Fruit fly (Drosophila melanogaster) whole organism, embryonic: ENCODE results near the gene Cp7Fa.

Experiments used
- Atf3 ChIP-seq: fragments of 200-800 bp; sonication (Bioruptor generic); optimal IDR thresholded peaks from 3 replicates; lab custom pipeline; 2016; ENCODE audit warnings: missing biosample characterization, missing genetic modification characterization
- CG12219 ChIP-seq: fragments of 200-800 bp; sonication (Bioruptor generic); optimal IDR thresholded peaks from 3 replicates; lab custom pipeline; 2018; ENCODE audit warnings: missing biosample characterization, mild to moderate bottlenecking, missing genetic modification characterization
- CG12391 ChIP-seq: fragments of 200-800 bp; sonication (Bioruptor generic); optimal IDR thresholded peaks from 3 replicates; lab custom pipeline; 2018; ENCODE audit warnings: missing biosample characterization, mild to moderate bottlenecking, missing genetic modification characterization, moderate library complexity
- CG12769 ChIP-seq: fragments of 200-800 bp; sonication (Bioruptor generic); optimal IDR thresholded peaks from 2 replicates; lab custom pipeline; 2019; ENCODE audit warnings: missing biosample characterization, mild to moderate bottlenecking, missing genetic modification characterization, moderate library complexity
- CG13624 ChIP-seq: fragments of 200-800 bp; sonication (Bioruptor generic); optimal IDR thresholded peaks from 2 replicates; lab custom pipeline; 2016; ENCODE audit warnings: missing biosample characterization, missing genetic modification characterization
- CG15011 ChIP-seq: fragments of 200-800 bp; sonication (Bioruptor generic); optimal IDR thresholded peaks from 3 replicates; lab custom pipeline; 2018; ENCODE audit warnings: missing biosample characterization, mild to moderate bottlenecking, missing genetic modification characterization
- CG1602 ChIP-seq: fragments of 200-800 bp; sonication (Bioruptor generic); optimal IDR thresholded peaks from 3 replicates; lab custom pipeline; 2016; ENCODE audit warnings: missing biosample characterization, missing genetic modification characterization
- CG16779 ChIP-seq: fragments of 200-800 bp; sonication (Bioruptor generic); IDR thresholded peaks from 2 replicates; pipeline ENCODE4 v1.3.6; 2022; ENCODE audit warnings: missing biosample characterization, missing genetic modification characterization
- CG17359 ChIP-seq: fragments of 200-800 bp; sonication (Bioruptor generic); optimal IDR thresholded peaks from 3 replicates; lab custom pipeline; 2018; ENCODE audit warnings: missing biosample characterization, mild to moderate bottlenecking, missing genetic modification characterization, moderate library complexity
- CG17829 ChIP-seq: fragments of 200-800 bp; optimal IDR thresholded peaks from 2 replicates; lab custom pipeline; 2019; ENCODE audit warnings: missing biosample characterization, mild to moderate bottlenecking, missing genetic modification characterization, moderate library complexity
- CG18619 ChIP-seq: fragments of 200-800 bp; sonication (Bioruptor generic); optimal IDR thresholded peaks from 3 replicates; lab custom pipeline; 2017; ENCODE audit warnings: missing biosample characterization, mild to moderate bottlenecking, missing genetic modification characterization
- CG18764 ChIP-seq: fragments of 200-800 bp; sonication (Bioruptor generic); optimal IDR thresholded peaks from 3 replicates; lab custom pipeline; 2016; ENCODE audit warnings: missing biosample characterization, missing genetic modification characterization
- CG2116 ChIP-seq: fragments of 200-800 bp; sonication (Bioruptor generic); optimal IDR thresholded peaks from 3 replicates; lab custom pipeline; 2018; ENCODE audit warnings: missing biosample characterization, mild to moderate bottlenecking, missing genetic modification characterization
- CG2202 ChIP-seq: fragments of 200-800 bp; sonication (Bioruptor generic); optimal IDR thresholded peaks from 2 replicates; lab custom pipeline; 2018; ENCODE audit warnings: missing biosample characterization, mild to moderate bottlenecking, missing genetic modification characterization
- CG2678 ChIP-seq: fragments of 200-800 bp; sonication (Bioruptor generic); optimal IDR thresholded peaks from 3 replicates; lab custom pipeline; 2019; ENCODE audit warnings: missing biosample characterization, mild to moderate bottlenecking, missing genetic modification characterization, moderate library complexity
- CG33213 ChIP-seq: fragments of 200-800 bp; sonication (Bioruptor generic); optimal IDR thresholded peaks from 3 replicates; lab custom pipeline; 2016; ENCODE audit warnings: missing biosample characterization, missing genetic modification characterization
- CG33557 ChIP-seq: fragments of 200-800 bp; sonication (Bioruptor generic); optimal IDR thresholded peaks from 2 replicates; lab custom pipeline; 2019; ENCODE audit warnings: missing biosample characterization, mild to moderate bottlenecking, missing genetic modification characterization, moderate library complexity
- CG3726 ChIP-seq: fragments of 200-800 bp; sonication (Bioruptor generic); IDR thresholded peaks from 3 replicates; pipeline ENCODE4, ENCODE4 v1.3.6; 2022; ENCODE audit warnings: missing biosample characterization, missing genetic modification characterization
- CG43689 ChIP-seq: fragments of 200-800 bp; sonication (Bioruptor generic); IDR thresholded peaks from 2 replicates; pipeline ENCODE4 v1.3.6; 2022; ENCODE audit warnings: missing biosample characterization, missing genetic modification characterization
- CG8388 ChIP-seq: fragments of 200-800 bp; sonication (Bioruptor generic); optimal IDR thresholded peaks from 2 replicates; lab custom pipeline; 2019; ENCODE audit warnings: missing biosample characterization, mild to moderate bottlenecking, missing genetic modification characterization, moderate library complexity
- CG8924 ChIP-seq: fragments of 200-800 bp; optimal IDR thresholded peaks from 3 replicates; lab custom pipeline; 2019; ENCODE audit warnings: missing biosample characterization, mild to moderate bottlenecking, missing genetic modification characterization, moderate library complexity
- Dek ChIP-seq: fragments of 200-800 bp; sonication (Bioruptor generic); optimal IDR thresholded peaks from 3 replicates; lab custom pipeline; 2019; ENCODE audit warnings: missing biosample characterization, mild to moderate bottlenecking, missing genetic modification characterization, moderate library complexity
- ERR ChIP-seq: fragments of 200-800 bp; sonication (Bioruptor generic); optimal IDR thresholded peaks from 2 replicates; lab custom pipeline; 2016; ENCODE audit warnings: missing biosample characterization, missing genetic modification characterization
- Eip74EF ChIP-seq, 2 experiments: fragments of 200-800 bp in 1 of 2; fragments of >200 bp in 1 of 2; sonication (Bioruptor generic) in 1 of 2; optimal IDR thresholded peaks; 2 replicates each; lab custom pipeline; 2017 to 2019; ENCODE audit warnings: missing biosample characterization in 2 of 2, missing genetic modification characterization in 2 of 2, mild to moderate bottlenecking in 1 of 2, moderate library complexity in 1 of 2
- Fer3 ChIP-seq: fragments of 200-800 bp; sonication (Bioruptor generic); optimal IDR thresholded peaks from 2 replicates; lab custom pipeline; 2018; ENCODE audit warnings: missing biosample characterization, mild to moderate bottlenecking, missing genetic modification characterization, moderate library complexity
- GATAe ChIP-seq: fragments of 200-800 bp; sonication (Bioruptor generic); conservative IDR thresholded peaks from 2 replicates; pipeline ENCODE4 v1.3.6; 2022; ENCODE audit warnings: missing biosample characterization, missing genetic modification characterization
- H2.0 ChIP-seq: fragments of 200-800 bp; sonication (Bioruptor generic); IDR thresholded peaks from 2 replicates; pipeline ENCODE4 v1.3.6; 2022; ENCODE audit warnings: missing biosample characterization, missing genetic modification characterization
- HLH3B ChIP-seq: fragments of 200-800 bp; sonication (Bioruptor generic); IDR thresholded peaks from 2 replicates; pipeline ENCODE4 v1.3.6; 2022; ENCODE audit warnings: missing biosample characterization, missing genetic modification characterization
- Hr39 ChIP-seq: fragments of >200 bp; optimal IDR thresholded peaks from 2 replicates; lab custom pipeline; 2017
- Mes4 ChIP-seq: fragments of 200-800 bp; sonication (Bioruptor generic); optimal IDR thresholded peaks from 2 replicates; lab custom pipeline; 2016; ENCODE audit warnings: missing biosample characterization, missing genetic modification characterization
- Mrtf ChIP-seq: fragments of 200-800 bp; sonication (Bioruptor generic); IDR thresholded peaks from 3 replicates; pipeline ENCODE4 v1.3.6; 2022; ENCODE audit warnings: missing biosample characterization, missing genetic modification characterization
- Nf-YC ChIP-seq: fragments of 200-800 bp; optimal IDR thresholded peaks from 3 replicates; lab custom pipeline; 2019; ENCODE audit warnings: missing biosample characterization, mild to moderate bottlenecking, missing genetic modification characterization, moderate library complexity
- PHDP ChIP-seq: fragments of 200-800 bp; sonication (Bioruptor generic); optimal IDR thresholded peaks from 3 replicates; lab custom pipeline; 2018; ENCODE audit warnings: missing biosample characterization, mild to moderate bottlenecking, missing genetic modification characterization, moderate library complexity
- bowl ChIP-seq: fragments of 200-800 bp; sonication (Bioruptor generic); IDR thresholded peaks from 2 replicates; pipeline ENCODE4 v1.3.6; 2022; ENCODE audit warnings: missing biosample characterization, missing genetic modification characterization
- bsh ChIP-seq, 2 experiments: fragments of 200-800 bp; sonication (Bioruptor generic); optimal IDR thresholded peaks; 2 replicates each; lab custom pipeline; 2017 to 2018; ENCODE audit warnings: mild to moderate bottlenecking in 2 of 2, missing biosample characterization in 2 of 2, missing genetic modification characterization in 2 of 2, moderate library complexity in 1 of 2
- chn ChIP-seq: fragments of 200-800 bp; sonication (Bioruptor generic); optimal IDR thresholded peaks from 2 replicates; lab custom pipeline; 2016; ENCODE audit warnings: missing biosample characterization, missing genetic modification characterization
- ci ChIP-seq: fragments of 200-800 bp; sonication (Bioruptor generic); IDR thresholded peaks from 3 replicates; pipeline ENCODE4 v1.3.6; 2022; ENCODE audit warnings: missing biosample characterization, missing genetic modification characterization
- dmrt99B ChIP-seq: fragments of 200-800 bp; sonication (Bioruptor generic); optimal IDR thresholded peaks from 2 replicates; lab custom pipeline; 2018; ENCODE audit warnings: missing biosample characterization, mild to moderate bottlenecking, missing genetic modification characterization, moderate library complexity
- ewg ChIP-seq: fragments of 200-800 bp; sonication (Bioruptor generic); optimal IDR thresholded peaks from 3 replicates; lab custom pipeline; 2017; ENCODE audit warnings: mild to moderate bottlenecking, missing biosample characterization, missing genetic modification reagents, missing genetic modification characterization
- grau ChIP-seq: fragments of 200-800 bp; optimal IDR thresholded peaks from 3 replicates; lab custom pipeline; 2019; ENCODE audit warnings: missing biosample characterization, mild to moderate bottlenecking, missing genetic modification characterization, moderate library complexity
- gsb-n ChIP-seq: fragments of 200-800 bp; sonication (Bioruptor generic); optimal IDR thresholded peaks from 3 replicates; lab custom pipeline; 2018; ENCODE audit warnings: missing biosample characterization, mild to moderate bottlenecking, missing genetic modification characterization
- lmd ChIP-seq: fragments of 200-800 bp; sonication (Bioruptor generic); IDR thresholded peaks from 2 replicates; pipeline ENCODE4 v1.3.6; 2022; ENCODE audit warnings: missing biosample characterization, missing genetic modification characterization
- lov ChIP-seq, 2 experiments: fragments of 200-800 bp in 1 of 2; fragments of >200 bp in 1 of 2; sonication (Bioruptor generic) in 1 of 2; IDR thresholded peaks in 1 of 2; optimal IDR thresholded peaks in 1 of 2; 2 replicates in 1 of 2; 3 replicates in 1 of 2; pipeline versions ENCODE4 v1.3.6 to Lab custom; 2017 to 2022; ENCODE audit warnings: missing biosample characterization in 1 of 2, missing genetic modification characterization in 1 of 2
- nerfin-2 ChIP-seq: fragments of 200-800 bp; sonication (Bioruptor generic); IDR thresholded peaks from 2 replicates; pipeline ENCODE4 v1.3.6; 2022; ENCODE audit warnings: missing biosample characterization, missing genetic modification characterization; ENCODE audit not compliant: partially characterized antibody
- pho ChIP-seq: fragments of 200-800 bp; sonication (Bioruptor generic); optimal IDR thresholded peaks from 2 replicates; lab custom pipeline; 2016; ENCODE audit warnings: missing biosample characterization, missing genetic modification characterization
- pita ChIP-seq: fragments of 200-800 bp; sonication (Bioruptor generic); optimal IDR thresholded peaks from 2 replicates; lab custom pipeline; 2017; ENCODE audit warnings: missing biosample characterization, mild to moderate bottlenecking, missing genetic modification characterization
- pzg ChIP-seq: fragments of 200-800 bp; sonication (Bioruptor generic); optimal IDR thresholded peaks from 3 replicates; lab custom pipeline; 2018; ENCODE audit warnings: missing biosample characterization, mild to moderate bottlenecking, missing genetic modification characterization, moderate library complexity
- sisA ChIP-seq: fragments of 200-800 bp; sonication (Bioruptor generic); IDR thresholded peaks from 2 replicates; pipeline ENCODE4 v1.3.6; 2022; ENCODE audit warnings: missing biosample characterization, missing genetic modification characterization
- unpg ChIP-seq: fragments of 200-800 bp; sonication (Bioruptor generic); optimal IDR thresholded peaks from 3 replicates; lab custom pipeline; 2018; ENCODE audit warnings: missing biosample characterization, mild to moderate bottlenecking, missing genetic modification characterization, moderate library complexity
- zen ChIP-seq: fragments of 200-800 bp; sonication (Bioruptor generic); optimal IDR thresholded peaks from 3 replicates; lab custom pipeline; 2018; ENCODE audit warnings: missing biosample characterization, mild to moderate bottlenecking, missing genetic modification characterization, moderate library complexity

Gene Cp7Fa

DNA sequence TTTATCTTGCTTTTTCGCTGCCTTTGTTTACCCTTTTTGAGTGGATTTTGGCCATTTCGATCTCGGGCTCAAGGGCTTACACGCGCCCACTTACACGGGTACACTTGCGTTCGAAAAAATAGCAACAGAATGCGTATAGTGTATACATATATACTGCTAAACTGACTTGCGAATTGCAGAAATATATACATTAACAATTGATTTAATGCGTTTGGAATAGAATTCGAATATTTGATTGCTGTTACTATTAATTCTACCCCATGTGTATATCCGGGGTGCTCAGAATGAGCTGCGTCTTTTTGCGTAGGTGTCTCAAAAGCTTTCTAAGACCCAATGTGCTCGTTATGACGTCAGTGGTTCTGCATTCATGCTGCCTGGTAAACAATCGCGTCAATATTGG, 22.8 kb downstream of the Cp7Fa start (continued):
- TF ChIP-seq Fer3 (tag; lab: Kevin White, UChicago) (peak; percentile 43), Eip74EF (GFP tag; optimal IDR thresholded peaks at IDR 0.05; lab: Kevin White, UChicago) (peak in 1 of 2 experiments; percentile 62), CG8924 (no peak), CG12391 (tag; lab: Kevin White, UChicago) (no peak), GATAe (GFP tag; lab: Robert Waterston, UW) (no peak), bowl (GFP tag; lab: Robert Waterston, UW) (no peak), pzg (no peak), H2.0 (peak; percentile 54), chn (GFP tag; lab: Kevin White, UChicago) (no peak), CG43689 (GFP tag; lab: Robert Waterston, UW) (peak; percentile 31; the same call in 1 of the 2 replicates), CG3726 (GFP tag; lab: Robert Waterston, UW) (no peak), CG2116 (GFP tag; lab: Kevin White, UChicago) (no peak), CG16779 (GFP tag; lab: Robert Waterston, UW) (no peak), CG12769 (tag; lab: Kevin White, UChicago) (peak; percentile 77), Atf3 (GFP tag; lab: Kevin White, UChicago) (no peak), CG33213 (GFP tag; lab: Kevin White, UChicago) (no peak), CG18619 (GFP tag; lab: Kevin White, UChicago) (peak; percentile 22), CG2678 (tag; lab: Kevin White, UChicago) (peak; percentile 57), lmd (GFP tag; lab: Robert Waterston, UW) (peak; percentile 73), CG8388 (GFP tag; lab: Kevin White, UChicago) (no peak), PHDP (tag; lab: Kevin White, UChicago) (peak; percentile 53), CG17359 (tag; lab: Kevin White, UChicago) (peak; percentile 20), ERR (GFP tag; lab: Kevin White, UChicago) (no peak), CG15011 (GFP tag; lab: Kevin White, UChicago) (peak; percentile 29), CG18764 (GFP tag; lab: Kevin White, UChicago) (no peak), gsb-n (tag; lab: Kevin White, UChicago) (no peak), Hr39 (lab: Kevin White, UChicago) (no peak), CG12219 (GFP tag; lab: Kevin White, UChicago) (peak; percentile 21), CG2202 (tag; lab: Kevin White, UChicago) (no peak), zen (tag; lab: Kevin White, UChicago) (no peak), sisA (no peak), dmrt99B (tag; lab: Kevin White, UChicago) (peak; percentile 38), nerfin-2 (GFP tag; lab: Robert Waterston, UW) (no peak), CG13624 (peak; percentile 70), bsh (GFP tag; optimal IDR thresholded peaks at IDR 0.05; lab: Kevin White, UChicago) (peak in 1 of 2 experiments; percentile 22), CG33557 (GFP tag; lab: Kevin White, UChicago) (no peak), lov (optimal IDR thresholded peaks at IDR 0.05; lab: Kevin White, UChicago) (no peak), lov (GFP tag; IDR thresholded peaks at IDR 0.05; lab: Robert Waterston, UW) (no peak), grau (peak; percentile 35), Mes4 (no peak), Nf-YC (tag; lab: Kevin White, UChicago) (no peak), pho (GFP tag; lab: Kevin White, UChicago) (peak; percentile 51), pita (GFP tag; lab: Kevin White, UChicago) (no peak), CG17829 (tag; lab: Kevin White, UChicago) (no peak), unpg (peak; percentile 51), HLH3B (GFP tag; lab: Robert Waterston, UW) (peak; percentile 16; the same call in 1 of the 2 replicates), CG1602 (GFP tag; lab: Kevin White, UChicago) (no peak), Mrtf (GFP tag; lab: Robert Waterston, UW) (0 out of 3 replicates have a peak, but pooled peaks have one; percentile 43), Dek (tag; lab: Kevin White, UChicago) (peak; percentile 41), ci (peak; percentile 26; the same call in 1 of the 3 replicates), ewg (GFP tag; lab: Kevin White, UChicago) (no peak)
